Fruit fly (Drosophila melanogaster) whole organism, embryonic: ENCODE data around the gene Or88a.
A peak's percentile ranks its signal among the peaks of the same experiment; 100 is the strongest.

ENCODE experiments used
- Adf1 ChIP-seq: fragments of 200-800 bp; sonication (Bioruptor generic); IDR thresholded peaks from 2 replicates; pipeline ENCODE4 v1.3.6; 2022; ENCODE audit warnings: missing biosample characterization, missing genetic modification characterization
- BEAF-32 ChIP-seq: fragments of 200-800 bp; sonication (Bioruptor generic); optimal IDR thresholded peaks from 3 replicates; lab custom pipeline; 2017; ENCODE audit warnings: missing biosample characterization, missing genetic modification characterization, mild to moderate bottlenecking, moderate library complexity, missing genetic modification reagents
- CG11085 ChIP-seq: fragments of 200-800 bp; sonication (Bioruptor generic); IDR thresholded peaks from 2 replicates; pipeline ENCODE4 v1.3.6; 2022; ENCODE audit warnings: missing biosample characterization, missing genetic modification characterization
- CG12744 ChIP-seq: fragments of 200-800 bp; sonication (Bioruptor generic); optimal IDR thresholded peaks from 2 replicates; lab custom pipeline; 2016; ENCODE audit warnings: missing biosample characterization, missing genetic modification characterization
- CG13894 ChIP-seq: fragments of 200-800 bp; sonication (Bioruptor generic); optimal IDR thresholded peaks from 3 replicates; lab custom pipeline; 2018; ENCODE audit warnings: missing biosample characterization, mild to moderate bottlenecking, missing genetic modification characterization, moderate library complexity
- CG14050 ChIP-seq: fragments of 200-800 bp; sonication (Bioruptor generic); IDR thresholded peaks from 3 replicates; pipeline ENCODE4 v1.3.6; 2022; ENCODE audit warnings: missing biosample characterization, missing genetic modification characterization
- CG15011 ChIP-seq: fragments of 200-800 bp; sonication (Bioruptor generic); optimal IDR thresholded peaks from 3 replicates; lab custom pipeline; 2018; ENCODE audit warnings: missing biosample characterization, mild to moderate bottlenecking, missing genetic modification characterization
- CG17186 ChIP-seq: fragments of 200-800 bp; sonication (Bioruptor generic); optimal IDR thresholded peaks from 3 replicates; lab custom pipeline; 2017; ENCODE audit warnings: missing biosample characterization, missing genetic modification reagents, missing genetic modification characterization
- CG17912 ChIP-seq: fragments of 200-800 bp; sonication (Bioruptor generic); optimal IDR thresholded peaks from 2 replicates; lab custom pipeline; 2018; ENCODE audit warnings: missing biosample characterization, mild to moderate bottlenecking, missing genetic modification characterization
- CG1832 ChIP-seq: fragments of 200-800 bp; sonication (Bioruptor generic); optimal IDR thresholded peaks from 2 replicates; lab custom pipeline; 2017; ENCODE audit warnings: missing biosample characterization, mild to moderate bottlenecking, missing genetic modification characterization, inconsistent platforms
- CG2120 ChIP-seq: fragments of 200-800 bp; sonication (Bioruptor generic); optimal IDR thresholded peaks from 3 replicates; lab custom pipeline; 2016; ENCODE audit warnings: missing biosample characterization, missing genetic modification characterization
- CG2129 ChIP-seq: fragments of 200-800 bp; sonication (Bioruptor generic); IDR thresholded peaks from 2 replicates; pipeline ENCODE4 v1.3.6; 2022; ENCODE audit warnings: missing biosample characterization, missing genetic modification characterization; ENCODE audit not compliant: partially characterized antibody
- CG30403 ChIP-seq: fragments of 200-800 bp; sonication (Bioruptor generic); optimal IDR thresholded peaks from 3 replicates; lab custom pipeline; 2016; ENCODE audit warnings: missing biosample characterization, missing genetic modification characterization
- CG31224 ChIP-seq: fragments of 200-800 bp; sonication (Bioruptor generic); IDR thresholded peaks from 2 replicates; pipeline ENCODE4 v1.3.6; 2022; ENCODE audit warnings: missing biosample characterization, missing genetic modification characterization
- CG31441 ChIP-seq: fragments of 200-800 bp; sonication (Bioruptor generic); IDR thresholded peaks from 2 replicates; pipeline ENCODE4 v1.3.6; 2022; ENCODE audit warnings: missing biosample characterization, missing genetic modification characterization
- CG4360 ChIP-seq: fragments of 200-800 bp; sonication (Bioruptor generic); IDR thresholded peaks from 2 replicates; pipeline ENCODE4 v1.3.6; 2022; ENCODE audit warnings: missing biosample characterization, missing genetic modification characterization
- CG4424 ChIP-seq: fragments of 200-800 bp; sonication (Bioruptor generic); optimal IDR thresholded peaks from 3 replicates; lab custom pipeline; 2016; ENCODE audit warnings: missing biosample characterization, missing genetic modification characterization
- CG8388 ChIP-seq: fragments of 200-800 bp; sonication (Bioruptor generic); optimal IDR thresholded peaks from 2 replicates; lab custom pipeline; 2019; ENCODE audit warnings: missing biosample characterization, mild to moderate bottlenecking, missing genetic modification characterization, moderate library complexity
- CG8478 ChIP-seq: fragments of >200 bp; optimal IDR thresholded peaks from 2 replicates; lab custom pipeline; 2018
- CTCF ChIP-seq: fragments of 200-800 bp; sonication (Bioruptor generic); optimal IDR thresholded peaks from 2 replicates; lab custom pipeline; 2017; ENCODE audit warnings: missing biosample characterization, mild to moderate bottlenecking, missing genetic modification characterization, moderate library complexity
- Dbx ChIP-seq: fragments of 200-800 bp; sonication (Bioruptor generic); IDR thresholded peaks from 3 replicates; pipeline ENCODE4 v1.3.6; 2022; ENCODE audit warnings: missing biosample characterization, missing genetic modification characterization
- Dip2 ChIP-seq: fragments of 200-800 bp; sonication (Bioruptor generic); IDR thresholded peaks from 2 replicates; pipeline ENCODE4 v1.3.6; 2022; ENCODE audit warnings: missing biosample characterization, missing genetic modification characterization
- Doc2 ChIP-seq: fragments of 200-800 bp; sonication (Bioruptor generic); IDR thresholded peaks from 2 replicates; pipeline ENCODE4 v1.3.6; 2022; ENCODE audit warnings: missing biosample characterization, missing genetic modification characterization
- Ets97D ChIP-seq: fragments of 200-800 bp; sonication (Bioruptor generic); optimal IDR thresholded peaks from 3 replicates; lab custom pipeline; 2016; ENCODE audit warnings: missing biosample characterization, missing genetic modification characterization
- NC2β ChIP-seq: fragments of 200-800 bp; sonication (Bioruptor generic); optimal IDR thresholded peaks from 2 replicates; lab custom pipeline; 2016; ENCODE audit warnings: missing biosample characterization, missing genetic modification characterization
- Nf-YB ChIP-seq: fragments of 200-800 bp; sonication (Bioruptor generic); optimal IDR thresholded peaks from 3 replicates; lab custom pipeline; 2019; ENCODE audit warnings: missing biosample characterization, mild to moderate bottlenecking, missing genetic modification characterization, moderate library complexity
- Pdp1 ChIP-seq, 2 experiments: fragments of 200-800 bp; sonication (Bioruptor generic); optimal IDR thresholded peaks; 3 replicates each; lab custom pipeline; 2016; ENCODE audit warnings: missing biosample characterization in 2 of 2, missing genetic modification characterization in 2 of 2, mild to moderate bottlenecking in 1 of 2, moderate library complexity in 1 of 2
- Ravus ChIP-seq: fragments of 200-800 bp; sonication (Bioruptor generic); IDR thresholded peaks from 2 replicates; pipeline ENCODE4 v1.3.6; 2022; ENCODE audit warnings: missing biosample characterization, missing genetic modification characterization
- Stat92E ChIP-seq, 3 experiments: fragments of >200 bp in 2 of 3; fragments of 200-800 bp in 1 of 3; sonication (Bioruptor generic) in 1 of 3; optimal IDR thresholded peaks; 2 replicates each; lab custom pipeline; 2017 to 2019; ENCODE audit warnings: missing biosample characterization in 3 of 3, missing genetic modification characterization in 3 of 3, mild to moderate bottlenecking in 1 of 3, moderate library complexity in 1 of 3
- Usf ChIP-seq: fragments of 200-800 bp; sonication (Bioruptor generic); optimal IDR thresholded peaks from 2 replicates; lab custom pipeline; 2017; ENCODE audit warnings: missing genotype, missing biosample characterization, missing genetic modification characterization
- ara ChIP-seq: fragments of 200-800 bp; sonication (Bioruptor generic); IDR thresholded peaks from 2 replicates; pipeline ENCODE4 v1.3.6; 2022; ENCODE audit warnings: missing biosample characterization, missing genetic modification characterization
- ase ChIP-seq: fragments of 200-800 bp; sonication (Bioruptor generic); IDR thresholded peaks from 3 replicates; pipeline ENCODE4 v1.3.6; 2022; ENCODE audit warnings: missing biosample characterization, missing genetic modification characterization
- ash1 ChIP-seq: fragments of 200-800 bp; sonication (Bioruptor generic); optimal IDR thresholded peaks from 2 replicates; lab custom pipeline; 2018; ENCODE audit warnings: missing biosample characterization, mild to moderate bottlenecking, missing genetic modification characterization
- bigmax ChIP-seq: fragments of 200-800 bp; sonication (Bioruptor generic); optimal IDR thresholded peaks from 2 replicates; lab custom pipeline; 2018; ENCODE audit warnings: missing biosample characterization, mild to moderate bottlenecking, missing genetic modification characterization
- chn ChIP-seq: fragments of 200-800 bp; sonication (Bioruptor generic); optimal IDR thresholded peaks from 2 replicates; lab custom pipeline; 2016; ENCODE audit warnings: missing biosample characterization, missing genetic modification characterization
- corto ChIP-seq: fragments of 200-800 bp; sonication (Bioruptor generic); optimal IDR thresholded peaks from 2 replicates; lab custom pipeline; 2016; ENCODE audit warnings: missing biosample characterization, mild to moderate bottlenecking, missing genetic modification characterization, moderate library complexity
- croc ChIP-seq: fragments of 200-800 bp; sonication (Bioruptor generic); conservative IDR thresholded peaks from 3 replicates; pipeline ENCODE4 v1.3.6; 2022; ENCODE audit warnings: missing biosample characterization, missing genetic modification characterization
- dysf ChIP-seq: fragments of 200-800 bp; sonication (Bioruptor generic); IDR thresholded peaks from 3 replicates; pipeline ENCODE4 v1.3.6; 2022; ENCODE audit warnings: missing biosample characterization, missing genetic modification characterization
- emc ChIP-seq: fragments of 200-800 bp; sonication (Bioruptor generic); optimal IDR thresholded peaks from 2 replicates; lab custom pipeline; 2016; ENCODE audit warnings: missing biosample characterization, missing genetic modification characterization
- ftz-f1 ChIP-seq: fragments of 200-800 bp; sonication (Bioruptor generic); optimal IDR thresholded peaks from 2 replicates; lab custom pipeline; 2016; ENCODE audit warnings: missing biosample characterization, missing genetic modification characterization
- grn ChIP-seq: fragments of 200-800 bp; sonication (Bioruptor generic); optimal IDR thresholded peaks from 3 replicates; lab custom pipeline; 2017; ENCODE audit warnings: missing biosample characterization, missing genetic modification characterization
- hkb ChIP-seq, 2 experiments: fragments of 200-800 bp in 1 of 2; fragments of >200 bp in 1 of 2; sonication (Bioruptor generic) in 1 of 2; IDR thresholded peaks in 1 of 2; optimal IDR thresholded peaks in 1 of 2; 2 replicates each; pipeline versions ENCODE4 v1.3.6 to Lab custom; 2017 to 2022; ENCODE audit warnings: missing biosample characterization in 1 of 2, missing genetic modification characterization in 1 of 2
- insv ChIP-seq, 2 experiments: fragments of 200-800 bp; sonication (Bioruptor generic); optimal IDR thresholded peaks; 3 replicates each; lab custom pipeline; 2016 to 2018; ENCODE audit warnings: missing biosample characterization in 2 of 2, missing genetic modification characterization in 2 of 2
- lab ChIP-seq: fragments of 200-800 bp; sonication (Bioruptor generic); optimal IDR thresholded peaks from 3 replicates; lab custom pipeline; 2017; ENCODE audit warnings: missing biosample characterization, missing genetic modification characterization, mild to moderate bottlenecking, moderate library complexity, missing genetic modification reagents
- pfk ChIP-seq: fragments of 200-800 bp; sonication (Bioruptor generic); optimal IDR thresholded peaks from 2 replicates; lab custom pipeline; 2018; ENCODE audit warnings: missing biosample characterization, mild to moderate bottlenecking, missing genetic modification characterization, moderate library complexity
- psq ChIP-seq: fragments of 200-800 bp; sonication (Bioruptor generic); optimal IDR thresholded peaks from 2 replicates; lab custom pipeline; 2017; ENCODE audit warnings: missing biosample characterization, missing genetic modification characterization
- sima ChIP-seq: fragments of 200-800 bp; sonication (Bioruptor generic); optimal IDR thresholded peaks from 2 replicates; lab custom pipeline; 2016; ENCODE audit warnings: missing biosample characterization, missing genetic modification characterization
- so ChIP-seq: fragments of 200-800 bp; sonication (Bioruptor generic); IDR thresholded peaks from 3 replicates; pipeline ENCODE4 v1.3.6; 2022; ENCODE audit warnings: missing biosample characterization, missing genetic modification characterization
- tup ChIP-seq: fragments of 200-800 bp; sonication (Bioruptor generic); optimal IDR thresholded peaks from 2 replicates; lab custom pipeline; 2016; ENCODE audit warnings: missing biosample characterization, mild to moderate bottlenecking, missing genetic modification characterization, moderate library complexity
- wek ChIP-seq: fragments of 200-800 bp; sonication (Bioruptor generic); optimal IDR thresholded peaks from 3 replicates; lab custom pipeline; 2018; ENCODE audit warnings: missing biosample characterization, mild to moderate bottlenecking, missing genetic modification characterization, moderate library complexity

Gene Or88a

DNA sequence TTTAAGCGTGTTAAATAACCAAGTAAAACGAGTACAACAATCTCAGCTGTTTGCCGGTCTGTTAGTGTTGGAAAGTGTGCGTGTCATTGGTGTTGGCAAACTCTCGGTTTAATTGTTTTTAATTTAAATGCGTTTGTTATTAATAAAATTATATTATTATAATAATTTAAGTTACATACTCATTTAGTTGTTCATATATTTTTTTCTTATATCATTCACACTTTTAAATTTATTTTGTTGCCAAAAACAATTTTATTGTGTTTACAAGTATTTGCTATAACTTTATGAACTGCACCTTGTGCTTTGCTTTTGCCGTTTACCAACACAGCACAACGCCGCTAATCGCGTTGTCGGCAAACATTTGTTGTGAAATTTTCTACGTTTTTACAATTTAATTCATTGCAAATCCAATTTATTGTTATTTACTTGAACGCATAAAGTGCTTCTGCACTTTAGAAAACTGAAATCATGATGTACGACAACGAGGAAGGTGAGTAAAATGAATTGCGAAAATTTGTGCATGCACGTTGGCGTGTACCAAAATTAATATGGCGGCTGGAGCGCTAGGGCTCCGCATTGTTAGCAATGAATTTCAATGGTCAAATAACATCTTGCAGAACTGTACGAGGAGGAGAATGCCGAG lies 16.4 kb downstream of the Or88a start, which contains the start of the genes 140up and Polr2B (continued):
- no peak for TF ChIP-seq Stat92E (GFP tag; optimal IDR thresholded peaks at IDR 0.05; lab: Kevin White, UChicago)
- peak; percentile 12 for TF ChIP-seq CG17186 (GFP tag; lab: Kevin White, UChicago)
- peak; percentile 94 for TF ChIP-seq CG4424 (GFP tag; lab: Kevin White, UChicago)
- TF ChIP-seq ash1 (GFP tag; lab: Kevin White, UChicago): no peak
- no peak for TF ChIP-seq sima (GFP tag; lab: Kevin White, UChicago)
- peak; percentile 71; the same call in 1 of the 2 replicates for TF ChIP-seq Doc2 (GFP tag; lab: Robert Waterston, UW)
- peak; percentile 80 for TF ChIP-seq Ravus (GFP tag; lab: Robert Waterston, UW)
- peak; percentile 94 for TF ChIP-seq CG11085 (GFP tag; lab: Robert Waterston, UW)
- peak; percentile 86 for TF ChIP-seq CG31224 (GFP tag; lab: Robert Waterston, UW)
- TF ChIP-seq Ets97D: peak; percentile 58
- TF ChIP-seq croc (GFP tag; lab: Robert Waterston, UW): peak; percentile 86
- TF ChIP-seq CG13894 (tag; lab: Kevin White, UChicago): peak; percentile 86
- TF ChIP-seq CG8388: peak; percentile 89
- peak; percentile 91 for TF ChIP-seq ara (GFP tag; lab: Robert Waterston, UW)
- TF ChIP-seq chn: peak; percentile 78
- peak; percentile 74 for TF ChIP-seq CG17912
- peak; percentile 92 for TF ChIP-seq CG2120 (GFP tag; lab: Kevin White, UChicago)
- TF ChIP-seq insv (GFP tag; optimal IDR thresholded peaks at IDR 0.05; lab: Kevin White, UChicago): peak in 1 of 2 experiments; percentile 69
- TF ChIP-seq psq (GFP tag; lab: Kevin White, UChicago): peak; percentile 84
- TF ChIP-seq grn (GFP tag; lab: Kevin White, UChicago): no peak
- no peak for TF ChIP-seq CG2129 (GFP tag; lab: Robert Waterston, UW)
- TF ChIP-seq CTCF (GFP tag; lab: Kevin White, UChicago): peak; percentile 20
- TF ChIP-seq dysf (GFP tag; lab: Robert Waterston, UW): peak; percentile 95
- peak; percentile 90 for TF ChIP-seq so
- peak; percentile 84 for TF ChIP-seq CG15011 (GFP tag; lab: Kevin White, UChicago)
- TF ChIP-seq Pdp1 (GFP tag; optimal IDR thresholded peaks at IDR 0.05; lab: Kevin White, UChicago): peak; percentile 62 to 86
- peak; percentile 55 for TF ChIP-seq CG12744 (GFP tag; lab: Kevin White, UChicago)
- no peak for TF ChIP-seq hkb (optimal IDR thresholded peaks at IDR 0.05; lab: Kevin White, UChicago)
- TF ChIP-seq hkb (GFP tag; IDR thresholded peaks at IDR 0.05; lab: Robert Waterston, UW): peak; percentile 90
- TF ChIP-seq Usf (GFP tag; lab: Kevin White, UChicago): peak; percentile 85
- peak; percentile 78 for TF ChIP-seq tup (GFP tag; lab: Kevin White, UChicago)
- TF ChIP-seq CG4360 (GFP tag; lab: Robert Waterston, UW): peak; percentile 52; the same call in 1 of the 2 replicates
- TF ChIP-seq NC2β (GFP tag; lab: Kevin White, UChicago): peak; percentile 60
- TF ChIP-seq CG14050 (GFP tag; lab: Robert Waterston, UW): peak; percentile 90
- TF ChIP-seq corto (GFP tag; lab: Kevin White, UChicago): peak; percentile 58
- TF ChIP-seq CG1832 (GFP tag; lab: Kevin White, UChicago): no peak
- TF ChIP-seq lab: peak; percentile 95
- TF ChIP-seq emc (GFP tag; lab: Kevin White, UChicago): peak; percentile 41
- peak; percentile 89 for TF ChIP-seq ase
- peak; percentile 94 for TF ChIP-seq CG31441
- TF ChIP-seq Nf-YB (GFP tag; lab: Kevin White, UChicago): peak; percentile 70
- peak; percentile 70 for TF ChIP-seq Adf1 (GFP tag; lab: Robert Waterston, UW)
- TF ChIP-seq pfk (GFP tag; lab: Kevin White, UChicago): no peak
- TF ChIP-seq Dip2 (GFP tag; lab: Robert Waterston, UW): peak; percentile 44; the same call in 1 of the 2 replicates
- TF ChIP-seq CG8478 (lab: Kevin White, UChicago): no peak
- TF ChIP-seq ftz-f1: peak; percentile 18
- TF ChIP-seq CG30403: peak; percentile 97
- peak; percentile 27 for TF ChIP-seq BEAF-32 (GFP tag; lab: Kevin White, UChicago)
- TF ChIP-seq Dbx (GFP tag; lab: Robert Waterston, UW): peak; percentile 97
- peak; percentile 3 for TF ChIP-seq bigmax (GFP tag; lab: Kevin White, UChicago)
- no peak for TF ChIP-seq wek (GFP tag; lab: Kevin White, UChicago)
